Worm (Caenorhabditis elegans): ENCODE results near the gene fipr-29.

The fipr-29 gene

DNA sequence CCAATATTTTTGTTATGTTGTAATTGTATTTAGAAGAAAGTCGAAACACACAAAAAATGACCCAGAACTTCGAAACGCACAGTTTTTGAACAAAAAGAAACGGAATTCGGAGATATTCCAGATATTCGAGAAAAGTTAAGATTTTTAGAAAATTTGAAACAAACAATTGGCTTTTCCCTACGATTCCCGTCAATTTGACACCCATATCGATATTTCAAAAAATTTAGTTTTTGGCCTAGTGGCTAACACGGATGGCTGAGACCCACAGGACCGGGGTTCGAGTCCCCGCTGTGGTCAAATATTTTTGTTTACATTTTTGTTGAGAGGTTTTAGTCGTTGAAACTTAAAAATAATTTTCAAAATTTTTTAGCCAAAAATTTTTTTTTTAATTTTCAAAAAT is 45.0 kb upstream of the fipr-29 start:
- TF ChIP-seq unc-39 (tag; optimal IDR thresholded peaks at IDR 0.05) (no peak), R02D3.7 (tag; optimal IDR thresholded peaks at IDR 0.05) (no peak), nhr-12 (tag; optimal IDR thresholded peaks at IDR 0.05) (no peak), lin-15B (tag; optimal IDR thresholded peaks at IDR 0.05) (no peak), nhr-23 (tag; optimal IDR thresholded peaks at IDR 0.05) (no peak), ceh-9 (tag; optimal IDR thresholded peaks at IDR 0.05) (no peak), fos-1 (tag; optimal IDR thresholded peaks at IDR 0.05) (no peak), ceh-28 (tag; optimal IDR thresholded peaks at IDR 0.05) (no peak), skn-1 (tag; optimal IDR thresholded peaks at IDR 0.05) (no peak), nhr-11 (tag; optimal IDR thresholded peaks at IDR 0.05) (no peak), egl-5 (tag; optimal IDR thresholded peaks at IDR 0.05) (no peak), ZK546.5 (tag; optimal IDR thresholded peaks at IDR 0.05) (no peak), unc-62 (GFP tag; optimal IDR thresholded peaks at IDR 0.05) (no peak), ceh-16 (tag; optimal IDR thresholded peaks at IDR 0.05) (no peak), nhr-67 (tag; optimal IDR thresholded peaks at IDR 0.05) (no peak), mml-1 (tag; optimal IDR thresholded peaks at IDR 0.05) (no peak), ztf-11 (tag; optimal IDR thresholded peaks at IDR 0.05) (no peak), eor-1 (tag; optimal IDR thresholded peaks at IDR 0.05) (no peak), lsy-12 (tag; optimal IDR thresholded peaks at IDR 0.05) (no peak)

DNA sequence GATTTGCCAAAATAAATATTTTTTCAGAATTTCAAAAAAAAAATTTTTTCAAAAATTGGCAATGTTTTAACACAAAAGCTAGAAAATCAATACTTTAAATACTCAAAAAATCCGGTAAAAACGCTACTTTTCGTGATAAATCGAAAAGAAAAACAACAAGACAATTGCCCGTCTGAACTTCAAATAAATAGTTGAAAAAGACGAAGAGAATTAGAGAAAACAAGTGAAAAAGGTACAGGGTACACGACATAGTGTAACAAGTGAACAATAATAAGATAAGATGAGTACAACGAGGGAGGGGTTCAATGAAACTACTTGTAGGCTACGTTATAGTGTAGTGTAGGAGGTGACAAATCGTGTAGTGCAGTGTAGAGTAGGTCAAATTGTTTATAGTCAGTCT is 44.4 kb upstream of the fipr-29 start:
- no peak for TF ChIP-seq hmg-11 (tag; optimal IDR thresholded peaks at IDR 0.05)
- peak; percentile 42 for TF ChIP-seq pha-4 (tag; optimal IDR thresholded peaks at IDR 0.05)
- no peak for TF ChIP-seq ztf-11 (tag; optimal IDR thresholded peaks at IDR 0.05)
- peak; percentile 50 for TF ChIP-seq nhr-11 (tag; optimal IDR thresholded peaks at IDR 0.05)
- peak; percentile 13 for TF ChIP-seq nfya-1 (tag; optimal IDR thresholded peaks at IDR 0.05; ENCODE audit: insufficient read depth)
- TF ChIP-seq egl-27 (tag; optimal IDR thresholded peaks at IDR 0.05), result no peak
- peak; percentile 51 for TF ChIP-seq pqm-1 (tag; optimal IDR thresholded peaks at IDR 0.05)
- no peak for TF ChIP-seq nhr-43 (tag; optimal IDR thresholded peaks at IDR 0.05; ENCODE audit: poor library complexity, severe bottlenecking)
- no peak for TF ChIP-seq R02D3.7 (tag; optimal IDR thresholded peaks at IDR 0.05)

DNA sequence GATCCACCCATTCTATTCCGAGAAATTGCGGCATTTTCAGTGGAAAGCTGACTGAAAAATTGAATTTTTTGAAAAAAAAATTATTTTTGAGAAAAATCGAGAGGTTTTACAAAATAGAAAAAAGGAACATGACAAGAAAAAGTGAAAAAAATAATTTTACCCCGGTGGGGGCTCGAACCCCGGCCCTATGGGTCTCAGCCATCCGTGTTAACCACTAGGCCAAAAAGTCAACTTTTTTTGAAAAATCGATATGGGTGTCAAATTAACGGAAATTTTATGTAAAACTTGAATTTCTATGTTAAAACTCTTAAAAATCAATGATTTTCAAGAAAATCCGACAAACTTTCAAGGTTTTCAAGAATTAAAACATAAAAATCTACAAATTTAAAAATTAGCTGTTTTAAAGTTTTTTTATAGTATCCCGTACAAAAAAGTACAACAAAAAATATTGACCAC is 43.8 kb upstream of the fipr-29 start, which contains the start of gene Y53G8B.2:
Gene Y53G8B.2, minus strand, starts transcription at position 51 of the 456 bp plus-strand sequence.
- TF ChIP-seq zag-1 (tag; optimal IDR thresholded peaks at IDR 0.05) (no peak), eor-1 (tag; optimal IDR thresholded peaks at IDR 0.05) (no peak), elt-1 (tag; optimal IDR thresholded peaks at IDR 0.05) (no peak), sea-2 (GFP tag; optimal IDR thresholded peaks at IDR 0.05) (no peak), fos-1 (tag; optimal IDR thresholded peaks at IDR 0.05) (no peak), nhr-25 (tag; optimal IDR thresholded peaks at IDR 0.05) (no peak), elt-3 (tag; optimal IDR thresholded peaks at IDR 0.05) (no peak), nhr-43 (tag; optimal IDR thresholded peaks at IDR 0.05; ENCODE audit: poor library complexity, severe bottlenecking) (no peak), ZK546.5 (tag; optimal IDR thresholded peaks at IDR 0.05) (no peak), pqm-1 (tag; optimal IDR thresholded peaks at IDR 0.05) (no peak), daf-12 (tag; optimal IDR thresholded peaks at IDR 0.05) (no peak), nhr-23 (tag; optimal IDR thresholded peaks at IDR 0.05) (no peak), mml-1 (tag; optimal IDR thresholded peaks at IDR 0.05) (no peak), ceh-16 (tag; optimal IDR thresholded peaks at IDR 0.05) (no peak), mdl-1 (tag; optimal IDR thresholded peaks at IDR 0.05) (no peak), egl-27 (tag; optimal IDR thresholded peaks at IDR 0.05) (no peak), aly-2 (tag; optimal IDR thresholded peaks at IDR 0.05) (no peak), fkh-10 (GFP tag; optimal IDR thresholded peaks at IDR 0.05) (no peak), ceh-9 (tag; optimal IDR thresholded peaks at IDR 0.05) (no peak)

DNA sequence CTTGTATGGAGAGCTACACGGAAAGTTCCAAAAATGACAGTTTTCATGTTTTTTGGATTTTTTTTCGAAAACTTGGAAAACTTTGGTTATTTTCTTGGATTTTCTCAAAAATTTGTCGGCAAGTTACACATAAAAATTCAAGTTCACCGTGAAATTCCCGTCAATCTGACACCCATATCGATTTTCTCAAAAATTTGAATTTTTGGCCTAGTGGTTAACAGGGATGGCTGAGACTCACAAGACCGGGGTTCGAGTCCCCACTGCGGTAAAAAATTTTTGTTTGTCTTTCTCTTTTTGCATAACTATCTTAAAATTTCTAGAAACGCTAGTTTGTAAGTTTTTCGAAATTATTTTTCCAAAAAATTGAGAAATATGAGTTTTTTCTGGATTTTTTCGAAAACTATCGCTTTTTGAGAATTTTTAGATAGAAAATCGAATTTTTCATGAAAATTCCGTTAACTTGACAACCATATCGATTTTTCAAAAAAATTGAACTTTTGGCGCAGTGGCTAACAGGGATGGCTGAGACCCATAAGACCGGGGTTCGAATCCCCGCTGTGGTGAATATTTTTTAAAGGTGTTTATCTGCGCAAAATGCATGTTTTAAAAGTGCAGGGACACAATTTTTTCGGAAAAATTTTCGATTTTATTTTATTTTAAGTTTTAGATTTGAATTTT is 40.6 kb upstream of the fipr-29 start:
- no peak for TF ChIP-seq mml-1 (tag; optimal IDR thresholded peaks at IDR 0.05)
- TF ChIP-seq unc-39 (tag; optimal IDR thresholded peaks at IDR 0.05), result no peak
- TF ChIP-seq nhr-76 (tag; optimal IDR thresholded peaks at IDR 0.05), result no peak
- no peak for TF ChIP-seq ztf-4 (tag; optimal IDR thresholded peaks at IDR 0.05)
